Fruit fly (Drosophila melanogaster): ENCODE measurements around the gene CG43750.

DNA sequence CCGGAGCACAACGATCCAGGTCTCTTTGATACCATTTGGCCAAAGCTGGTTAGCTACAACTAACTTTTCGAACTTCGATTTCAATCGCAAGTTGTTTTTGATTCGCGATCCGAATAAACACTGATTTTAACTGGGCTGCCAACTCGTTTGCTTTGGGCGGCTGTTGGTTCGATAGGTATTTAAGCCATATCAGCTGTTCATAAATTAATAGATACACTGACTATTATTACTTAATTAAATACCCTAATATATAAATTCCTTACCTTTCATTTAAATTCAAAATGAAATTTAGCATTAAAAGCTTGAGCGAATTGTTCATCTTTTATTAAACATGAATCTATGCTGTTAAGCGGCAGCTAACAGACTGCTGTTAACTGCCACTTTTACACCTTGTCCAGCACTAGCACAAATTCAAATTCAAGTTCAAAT lies 33.2 kb downstream of the CG43750 start, which contains the start of gene CG9967:
- no peak for TF ChIP-seq Rel (GFP tag; optimal IDR thresholded peaks at IDR 0.05)
- TF ChIP-seq Rel (tag; optimal IDR thresholded peaks at IDR 0.05), result no peak
- no peak for TF ChIP-seq psq (GFP tag; optimal IDR thresholded peaks at IDR 0.05)
- TF ChIP-seq br (GFP tag; optimal IDR thresholded peaks at IDR 0.05), result no peak
- TF ChIP-seq Hr78 (GFP tag; optimal IDR thresholded peaks at IDR 0.05), result no peak
- TF ChIP-seq h (GFP tag; optimal IDR thresholded peaks at IDR 0.05), result peak; percentile 55
- TF ChIP-seq sv (GFP tag; optimal IDR thresholded peaks at IDR 0.05), result no peak
- TF ChIP-seq lola (GFP tag; optimal IDR thresholded peaks at IDR 0.05), result no peak
- TF ChIP-seq N (GFP tag; optimal IDR thresholded peaks at IDR 0.05), result no peak
- TF ChIP-seq HLH106 (tag; optimal IDR thresholded peaks at IDR 0.05), result peak; percentile 23

Data from whole organism, wandering third instar larva.